Worm (Caenorhabditis elegans) whole organism, L2 larva: Measurements from ENCODE around the gene Y51A2A.5.

Experiments
- F13H6.1 ChIP-seq: sonication (generic microtip); optimal IDR thresholded peaks from 2 replicates; lab custom pipeline; 2016; ENCODE audit warnings: missing genetic modification characterization, missing compliant biosample characterization
- Y55F3AM.14 ChIP-seq: fragments of 200-800 bp; sonication (Bioruptor generic); optimal IDR thresholded peaks from 2 replicates; lab custom pipeline; 2018; ENCODE audit warnings: mild to moderate bottlenecking, missing genetic modification characterization, missing compliant biosample characterization
- alr-1 ChIP-seq: fragments of 150-350 bp; optimal IDR thresholded peaks from 2 replicates; lab custom pipeline; 2014; ENCODE audit warnings: missing biosample characterization, missing genetic modification characterization
- aly-2 ChIP-seq: fragments of 150-350 bp; optimal IDR thresholded peaks from 2 replicates; lab custom pipeline; 2014; ENCODE audit warnings: missing biosample characterization, missing genetic modification characterization
- ceh-16 ChIP-seq: fragments of 150-350 bp; optimal IDR thresholded peaks from 2 replicates; lab custom pipeline; 2014; ENCODE audit warnings: missing biosample characterization, missing genetic modification characterization
- ceh-82 ChIP-seq: fragments of 150-350 bp; optimal IDR thresholded peaks from 2 replicates; lab custom pipeline; 2014; ENCODE audit warnings: missing biosample characterization, missing genetic modification characterization
- crh-2 ChIP-seq: sonication (generic microtip); optimal IDR thresholded peaks from 2 replicates; lab custom pipeline; 2017; ENCODE audit warnings: missing biosample characterization, missing genetic modification characterization
- egl-27 ChIP-seq: sonication (generic microtip); optimal IDR thresholded peaks from 3 replicates; lab custom pipeline; 2017; ENCODE audit warnings: missing biosample characterization, missing genetic modification reagents, missing genetic modification characterization
- elt-1 ChIP-seq: fragments of 150-350 bp; optimal IDR thresholded peaks from 2 replicates; lab custom pipeline; 2014; ENCODE audit warnings: missing biosample characterization, missing genetic modification characterization
- fos-1 ChIP-seq: fragments of 150-350 bp; optimal IDR thresholded peaks from 2 replicates; lab custom pipeline; 2014; ENCODE audit warnings: missing biosample characterization, missing genetic modification characterization
- gmeb-1 ChIP-seq: fragments of 150-350 bp; optimal IDR thresholded peaks from 2 replicates; lab custom pipeline; 2014; ENCODE audit warnings: missing biosample characterization, missing genetic modification characterization
- lin-11 ChIP-seq: fragments of 150-350 bp; sonication (generic microtip); optimal IDR thresholded peaks from 2 replicates; lab custom pipeline; 2014; ENCODE audit warnings: missing biosample characterization, missing genetic modification characterization, inconsistent platforms, mixed read lengths
- lin-13 ChIP-seq: fragments of 150-350 bp; optimal IDR thresholded peaks from 2 replicates; lab custom pipeline; 2014; ENCODE audit warnings: missing biosample characterization, missing genetic modification reagents, missing genetic modification characterization
- lin-39 ChIP-seq: fragments of 150-350 bp; optimal IDR thresholded peaks from 2 replicates; lab custom pipeline; 2014; ENCODE audit warnings: missing biosample characterization, missing genetic modification reagents, missing genetic modification characterization
- mab-5 ChIP-seq: fragments of 150-350 bp; optimal IDR thresholded peaks from 2 replicates; lab custom pipeline; 2014; ENCODE audit warnings: missing biosample characterization, missing genetic modification characterization
- mbf-1 ChIP-seq: sonication (generic microtip); optimal IDR thresholded peaks from 2 replicates; lab custom pipeline; 2017; ENCODE audit warnings: missing biosample characterization, missing genetic modification characterization
- mdl-1 ChIP-seq, 2 experiments: fragments of 150-350 bp in 1 of 2; sonication (generic microtip) in 1 of 2; optimal IDR thresholded peaks; 2 replicates each; lab custom pipeline; 2017; ENCODE audit warnings: missing biosample characterization in 2 of 2, missing genetic modification characterization in 2 of 2
- nhr-12 ChIP-seq: fragments of 150-350 bp; optimal IDR thresholded peaks from 2 replicates; lab custom pipeline; 2014; ENCODE audit warnings: missing biosample characterization, missing genetic modification characterization
- nhr-129 ChIP-seq: fragments of 150-350 bp; optimal IDR thresholded peaks from 2 replicates; lab custom pipeline; 2014; ENCODE audit warnings: missing biosample characterization, missing genetic modification characterization
- nhr-21 ChIP-seq: fragments of 150-350 bp; optimal IDR thresholded peaks from 2 replicates; lab custom pipeline; 2014; ENCODE audit warnings: missing biosample characterization, missing genetic modification characterization
- nhr-23 ChIP-seq: fragments of 150-350 bp; optimal IDR thresholded peaks from 2 replicates; lab custom pipeline; 2014; ENCODE audit warnings: missing biosample characterization, missing genetic modification reagents, missing genetic modification characterization
- nhr-25 ChIP-seq: fragments of 150-350 bp; sonication (generic microtip); optimal IDR thresholded peaks from 3 replicates; lab custom pipeline; 2014; ENCODE audit warnings: missing biosample characterization, missing genetic modification characterization
- nhr-77 ChIP-seq: fragments of 150-350 bp; optimal IDR thresholded peaks from 2 replicates; lab custom pipeline; 2014; ENCODE audit warnings: missing biosample characterization, missing genetic modification characterization
- peb-1 ChIP-seq: fragments of 150-350 bp; optimal IDR thresholded peaks from 2 replicates; lab custom pipeline; 2014; ENCODE audit warnings: missing biosample characterization, missing genetic modification characterization
- sem-4 ChIP-seq: fragments of 150-350 bp; optimal IDR thresholded peaks from 2 replicates; lab custom pipeline; 2014; ENCODE audit warnings: missing biosample characterization, missing genetic modification reagents, missing genetic modification characterization
- skn-1 ChIP-seq: sonication (generic microtip); optimal IDR thresholded peaks from 2 replicates; lab custom pipeline; 2017; ENCODE audit warnings: missing biosample characterization, missing genetic modification characterization
- sma-3 ChIP-seq: sonication (generic microtip); optimal IDR thresholded peaks from 2 replicates; lab custom pipeline; 2016; ENCODE audit warnings: missing genetic modification reagents, missing genetic modification characterization, missing compliant biosample characterization
- sma-9 ChIP-seq, 2 experiments: fragments of 150-350 bp in 1 of 2; sonication (generic microtip) in 1 of 2; optimal IDR thresholded peaks; 2 replicates each; lab custom pipeline; 2014 to 2016; ENCODE audit warnings: missing genetic modification characterization in 2 of 2, mild to moderate bottlenecking in 1 of 2, missing biosample characterization in 1 of 2, missing compliant biosample characterization in 1 of 2, missing genetic modification reagents in 1 of 2, moderate library complexity in 1 of 2
- snpc-4 ChIP-seq: fragments of 150-350 bp; optimal IDR thresholded peaks from 2 replicates; lab custom pipeline; 2014; ENCODE audit warnings: missing biosample characterization, missing genetic modification characterization
- unc-39 ChIP-seq: fragments of 150-350 bp; optimal IDR thresholded peaks from 2 replicates; lab custom pipeline; 2014; ENCODE audit warnings: missing biosample characterization, missing genetic modification characterization
- unc-55 ChIP-seq: fragments of 150-350 bp; sonication (generic microtip); optimal IDR thresholded peaks from 3 replicates; lab custom pipeline; 2014; ENCODE audit warnings: missing biosample characterization, missing genetic modification reagents, missing genetic modification characterization
- zag-1 ChIP-seq: fragments of 150-350 bp; optimal IDR thresholded peaks from 2 replicates; lab custom pipeline; 2014; ENCODE audit warnings: missing biosample characterization, missing genetic modification characterization
- ztf-11 ChIP-seq: sonication (generic microtip); optimal IDR thresholded peaks from 2 replicates; lab custom pipeline; 2017; ENCODE audit warnings: missing biosample characterization, missing genetic modification characterization

The Y51A2A.5 gene

DNA sequence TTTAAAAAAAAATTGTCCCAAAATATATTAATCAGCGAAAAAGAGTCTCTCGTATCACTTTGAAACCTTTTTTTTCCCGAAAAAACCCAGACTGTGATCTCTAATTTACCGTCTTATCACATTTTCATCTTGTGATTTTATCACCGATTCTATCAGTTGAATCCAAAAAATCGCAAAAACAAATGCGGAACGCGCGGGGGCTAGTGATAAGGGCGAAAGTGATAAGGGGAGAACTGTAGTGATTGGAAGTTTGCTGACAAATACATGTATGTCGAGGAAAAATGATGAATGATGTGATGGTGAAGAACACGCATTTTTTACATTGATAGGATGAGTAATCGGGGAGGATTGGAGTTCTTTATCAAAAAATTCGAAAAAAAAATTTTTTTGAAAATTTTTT is 47.5 kb downstream of the Y51A2A.5 start:
- TF ChIP-seq peb-1 (tag; lab: Kevin White, UChicago), result no peak
- no peak for TF ChIP-seq mdl-1 (tag; optimal IDR thresholded peaks at IDR 0.05; lab: Kevin White, UChicago)
- TF ChIP-seq sma-9 (GFP tag; optimal IDR thresholded peaks at IDR 0.05; lab: Kevin White, UChicago), result peak; percentile 88
- no peak for TF ChIP-seq sma-9 (tag; optimal IDR thresholded peaks at IDR 0.05; lab: Kevin White, UChicago)
- TF ChIP-seq zag-1, result no peak
- peak; percentile 72 for TF ChIP-seq crh-2 (tag; lab: Kevin White, UChicago)
- TF ChIP-seq lin-39 (tag; lab: Kevin White, UChicago), result no peak
- TF ChIP-seq nhr-129, result peak; percentile 30
- TF ChIP-seq F13H6.1, result peak; percentile 38
- TF ChIP-seq unc-39 (tag; lab: Kevin White, UChicago), result no peak
- TF ChIP-seq ztf-11, result no peak
- no peak for TF ChIP-seq alr-1 (tag; lab: Kevin White, UChicago)
- peak; percentile 76 for TF ChIP-seq gmeb-1 (tag; lab: Kevin White, UChicago)
- TF ChIP-seq sma-3 (GFP tag; lab: Kevin White, UChicago), result peak; percentile 81
- no peak for TF ChIP-seq ceh-16 (tag; lab: Kevin White, UChicago)
- TF ChIP-seq nhr-12 (tag; lab: Kevin White, UChicago), result no peak
- TF ChIP-seq mbf-1 (tag; lab: Kevin White, UChicago), result no peak
- no peak for TF ChIP-seq Y55F3AM.14
- TF ChIP-seq elt-1 (tag; lab: Kevin White, UChicago), result no peak
- TF ChIP-seq nhr-23, result no peak
- TF ChIP-seq sem-4, result no peak
- TF ChIP-seq nhr-21 (tag; lab: Kevin White, UChicago), result peak; percentile 74
- TF ChIP-seq mab-5 (tag; lab: Kevin White, UChicago), result no peak
- TF ChIP-seq snpc-4 (tag; lab: Kevin White, UChicago), result no peak
- TF ChIP-seq skn-1, result peak; percentile 96
- TF ChIP-seq ceh-82, result no peak
- TF ChIP-seq nhr-77 (tag; lab: Kevin White, UChicago), result no peak
- no peak for TF ChIP-seq unc-55 (GFP tag; lab: Kevin White, UChicago)
- TF ChIP-seq fos-1, result peak; percentile 100
- TF ChIP-seq aly-2 (tag; lab: Kevin White, UChicago), result no peak
- TF ChIP-seq egl-27, result peak; percentile 85
- no peak for TF ChIP-seq nhr-25
- TF ChIP-seq lin-11 (tag; lab: Kevin White, UChicago), result no peak

DNA sequence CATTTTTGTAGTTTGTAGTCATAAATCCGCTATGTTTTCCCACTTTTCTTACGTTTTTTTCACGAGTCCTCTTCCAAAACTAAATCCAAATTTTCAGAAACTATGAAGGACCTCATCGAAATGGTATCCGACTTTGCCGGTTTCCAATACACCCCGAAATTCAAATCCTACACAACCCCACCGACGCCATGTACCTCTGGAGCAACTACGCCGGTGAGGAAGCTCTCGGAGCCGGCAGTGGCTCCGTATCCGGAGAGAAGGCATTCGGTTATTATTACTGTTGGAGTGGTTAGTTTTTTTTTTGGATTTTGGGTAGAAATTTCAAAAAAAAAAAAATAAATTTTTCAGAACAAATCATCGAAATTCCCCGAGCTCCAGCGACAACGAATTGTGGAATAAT is 51.4 kb downstream of the Y51A2A.5 start, which contains the start of gene C08E8.3:
Gene C08E8.3 (plus strand): TSS at position 84 of the 400 bp plus-strand sequence.
- no peak for TF ChIP-seq snpc-4 (tag; lab: Kevin White, UChicago)
- TF ChIP-seq mbf-1 (tag; lab: Kevin White, UChicago), result no peak
- no peak for TF ChIP-seq lin-13 (GFP tag; lab: Kevin White, UChicago)
